Worm (Caenorhabditis elegans) whole organism, midembryonic: Measurements from ENCODE around the gene nhr-36.

Source experiments
- T22C8.4 ChIP-seq: fragments of 200-800 bp; sonication (Bioruptor generic); IDR thresholded peaks from 2 replicates; pipeline ENCODE4 v1.3.6; 2022; ENCODE audit warnings: missing genetic modification characterization, missing compliant biosample characterization
- cog-1 ChIP-seq: sonication (generic microtip); optimal IDR thresholded peaks from 2 replicates; lab custom pipeline; 2016; ENCODE audit warnings: missing genetic modification characterization, missing compliant biosample characterization
- flt-1 ChIP-seq: fragments of 200-800 bp; sonication (Bioruptor generic); IDR thresholded peaks from 2 replicates; pipeline ENCODE4 v1.3.6; 2022; ENCODE audit warnings: missing genetic modification characterization, missing compliant biosample characterization
- klf-2 ChIP-seq: fragments of 200-800 bp; sonication (Bioruptor generic); conservative IDR thresholded peaks from 2 replicates; pipeline ENCODE4 v1.3.6; 2022; ENCODE audit warnings: missing genetic modification reagents, missing genetic modification characterization, missing compliant biosample characterization
- med-1 ChIP-seq: sonication (generic microtip); optimal IDR thresholded peaks from 2 replicates; lab custom pipeline; 2017; ENCODE audit warnings: missing genetic modification characterization, mild to moderate bottlenecking, missing compliant biosample characterization, antibody characterized with exemption, missing genetic modification reagents; ENCODE audit not compliant: insufficient read depth
- ref-1 ChIP-seq: fragments of 200-800 bp; sonication (Bioruptor generic); conservative IDR thresholded peaks from 2 replicates; pipeline ENCODE4 v1.3.6; 2022; ENCODE audit warnings: missing genetic modification reagents, missing genetic modification characterization, missing compliant biosample characterization
- tab-1 ChIP-seq: fragments of 200-800 bp; sonication (Bioruptor generic); IDR thresholded peaks from 2 replicates; pipeline ENCODE4 v1.3.6; 2022; ENCODE audit warnings: missing genetic modification characterization, missing compliant biosample characterization
- ztf-23 ChIP-seq: fragments of 200-800 bp; sonication (Bioruptor generic); IDR thresholded peaks from 2 replicates; pipeline ENCODE4 v1.3.6; 2022; ENCODE audit warnings: missing genetic modification reagents, missing genetic modification characterization, missing compliant biosample characterization
- ztf-29 ChIP-seq: fragments of 200-800 bp; sonication (Bioruptor generic); IDR thresholded peaks from 2 replicates; pipeline ENCODE4 v1.3.6; 2022; ENCODE audit warnings: missing genetic modification reagents, missing genetic modification characterization, missing compliant biosample characterization

Gene nhr-36

DNA sequence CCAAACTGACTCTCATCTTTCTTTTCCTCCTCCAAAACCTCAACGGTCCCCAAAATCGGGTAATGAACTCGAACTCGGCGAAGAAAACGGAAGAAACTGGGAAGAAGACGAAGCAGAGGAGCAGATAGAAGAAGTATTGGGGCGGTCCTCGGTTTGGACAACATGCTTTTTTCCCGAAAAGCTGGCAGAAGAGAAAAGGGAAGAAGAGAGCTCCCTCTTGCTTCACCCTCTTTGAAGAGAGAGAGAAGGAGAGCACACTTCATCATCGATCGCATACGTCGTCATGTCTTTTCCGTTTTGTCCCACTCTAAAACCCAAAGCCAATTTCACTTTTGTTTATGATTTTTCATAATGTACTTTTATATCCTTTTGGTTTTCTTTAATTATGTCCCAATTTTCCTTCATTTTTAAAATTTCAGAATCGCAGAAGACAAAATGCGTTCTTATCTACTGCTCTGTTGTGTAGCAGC, 35.7 kb downstream of the nhr-36 start, which contains the start of gene F07C3.2:
F07C3.2 (plus strand) TSS at position 420 of the 470 bp plus-strand sequence.
- TF ChIP-seq klf-2 (GFP tag; lab: Robert Waterston, UW) (no peak), tab-1 (no peak), flt-1 (GFP tag; lab: Robert Waterston, UW) (no peak), ztf-29 (GFP tag; lab: Robert Waterston, UW) (no peak), cog-1 (no peak), ztf-23 (no peak), ref-1 (GFP tag; lab: Robert Waterston, UW) (no peak), T22C8.4 (GFP tag; lab: Robert Waterston, UW) (no peak), med-1 (GFP tag; lab: Kevin White, UChicago) (no peak)

DNA sequence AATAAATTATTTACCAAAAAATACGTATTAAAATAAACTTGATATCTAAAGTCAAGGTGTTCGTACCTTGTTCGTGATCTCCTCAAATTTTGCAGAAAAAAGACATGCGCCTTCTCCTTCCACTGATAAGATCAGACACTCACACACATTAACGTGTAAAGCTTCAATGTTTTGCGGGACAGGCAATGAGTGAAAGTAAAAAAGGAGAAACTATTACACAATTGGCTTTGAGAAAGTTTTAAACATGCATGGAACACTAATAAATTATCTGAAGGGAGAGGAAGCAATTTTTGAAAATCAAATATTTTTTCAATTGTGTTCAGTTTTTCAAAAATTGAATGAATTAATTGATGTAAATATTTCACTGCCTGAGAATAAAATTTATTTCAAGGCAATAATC, 36.4 kb downstream of the nhr-36 start:
- TF ChIP-seq klf-2 (GFP tag; lab: Robert Waterston, UW) (no peak), med-1 (GFP tag; lab: Kevin White, UChicago) (no peak)

DNA sequence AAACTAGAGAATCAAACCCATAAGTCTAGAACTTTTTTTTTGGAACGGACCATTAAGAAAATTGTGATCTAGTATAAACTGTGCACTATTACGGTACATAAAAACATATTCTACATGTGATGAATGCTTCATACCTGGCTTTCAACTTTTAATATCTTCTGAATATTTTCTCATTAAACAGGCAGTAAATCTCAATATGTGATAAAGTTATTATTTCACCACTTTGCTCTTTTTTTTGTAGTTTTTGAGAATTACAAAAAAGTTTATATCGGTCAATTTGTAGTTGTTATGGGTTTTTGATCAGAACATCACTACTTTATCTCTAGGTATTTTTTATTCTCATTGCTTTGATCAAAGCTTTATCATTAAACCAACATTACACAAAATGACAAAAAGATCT, 37.0 kb downstream of the nhr-36 start:
- no peak for TF ChIP-seq med-1 (GFP tag; lab: Kevin White, UChicago)
- no peak for TF ChIP-seq ref-1 (GFP tag; lab: Robert Waterston, UW)
- no peak for TF ChIP-seq T22C8.4 (GFP tag; lab: Robert Waterston, UW)
- no peak for TF ChIP-seq tab-1
- TF ChIP-seq flt-1 (GFP tag; lab: Robert Waterston, UW), result no peak
- TF ChIP-seq ztf-29 (GFP tag; lab: Robert Waterston, UW), result no peak
- TF ChIP-seq cog-1, result no peak
- no peak for TF ChIP-seq klf-2 (GFP tag; lab: Robert Waterston, UW)
- TF ChIP-seq ztf-23, result no peak

DNA sequence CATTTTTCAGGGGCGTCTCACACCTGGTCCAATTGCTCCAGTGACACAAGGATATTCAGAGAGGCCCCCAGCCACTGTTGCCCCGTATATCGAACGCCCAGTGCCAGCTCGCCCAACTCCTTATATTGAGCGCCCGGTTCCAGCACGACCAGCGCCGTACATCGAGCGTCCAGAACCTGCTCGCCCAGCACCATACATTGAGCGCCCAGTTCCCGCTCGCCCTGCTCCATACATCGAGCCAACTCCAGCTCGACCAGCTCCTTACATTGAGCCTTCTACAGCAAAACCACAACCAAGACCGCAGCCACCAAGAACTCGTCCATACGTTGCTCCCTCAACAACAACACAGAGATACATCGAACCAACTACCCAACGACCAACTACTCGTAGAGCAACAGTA, 38.6 kb downstream of the nhr-36 start:
- TF ChIP-seq T22C8.4 (GFP tag; lab: Robert Waterston, UW) (no peak), tab-1 (no peak), flt-1 (GFP tag; lab: Robert Waterston, UW) (no peak), ztf-29 (GFP tag; lab: Robert Waterston, UW) (no peak), ref-1 (GFP tag; lab: Robert Waterston, UW) (no peak)

DNA sequence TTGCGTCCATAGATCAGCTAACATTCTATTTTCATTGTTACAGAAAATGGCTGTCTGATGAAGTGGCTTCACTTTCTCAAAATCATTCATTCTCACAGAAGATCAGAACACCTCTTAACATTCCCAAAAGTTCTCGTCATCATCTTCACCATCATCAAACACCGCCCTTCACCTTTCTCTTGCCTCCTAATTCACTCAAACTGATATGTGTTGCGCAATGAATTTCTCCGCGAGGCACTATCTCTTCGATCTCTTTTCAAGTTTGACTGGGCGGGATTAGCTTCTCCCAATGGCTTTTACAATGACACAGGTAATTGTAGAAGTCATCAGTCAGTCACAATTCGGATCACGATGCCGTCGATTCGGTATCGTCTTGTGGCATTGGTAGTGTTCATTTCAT, 39.8 kb downstream of the nhr-36 start, which contains the start of gene grd-6:
grd-6 (plus strand) TSS at position 301 of the 400 bp plus-strand sequence.
- TF ChIP-seq ztf-29 (GFP tag; lab: Robert Waterston, UW) (no peak), med-1 (GFP tag; lab: Kevin White, UChicago) (no peak), flt-1 (GFP tag; lab: Robert Waterston, UW) (no peak), tab-1 (no peak), T22C8.4 (GFP tag; lab: Robert Waterston, UW) (no peak), ztf-23 (no peak), klf-2 (GFP tag; lab: Robert Waterston, UW) (no peak), ref-1 (GFP tag; lab: Robert Waterston, UW) (no peak), cog-1 (no peak)

DNA sequence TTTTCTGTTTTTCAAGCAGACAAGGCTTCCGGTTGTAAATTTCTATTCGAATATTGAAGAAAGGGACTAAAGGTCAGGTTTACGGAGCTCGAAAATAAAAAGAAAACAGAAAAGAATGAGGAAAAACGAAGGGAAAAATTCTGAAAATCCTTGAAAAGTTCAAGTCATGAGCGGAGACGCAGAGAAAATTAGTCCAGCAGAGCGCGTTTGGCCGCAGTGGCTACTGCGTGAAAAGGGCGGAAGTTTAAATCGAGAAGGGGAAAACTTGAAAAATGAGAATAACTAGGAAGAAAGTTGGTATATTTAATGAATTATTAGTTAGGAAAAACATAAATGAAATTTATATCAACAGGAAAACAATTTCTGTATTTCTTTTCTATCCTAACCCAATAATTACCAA, 40.9 kb downstream of the nhr-36 start:
- no peak for TF ChIP-seq ztf-23

DNA sequence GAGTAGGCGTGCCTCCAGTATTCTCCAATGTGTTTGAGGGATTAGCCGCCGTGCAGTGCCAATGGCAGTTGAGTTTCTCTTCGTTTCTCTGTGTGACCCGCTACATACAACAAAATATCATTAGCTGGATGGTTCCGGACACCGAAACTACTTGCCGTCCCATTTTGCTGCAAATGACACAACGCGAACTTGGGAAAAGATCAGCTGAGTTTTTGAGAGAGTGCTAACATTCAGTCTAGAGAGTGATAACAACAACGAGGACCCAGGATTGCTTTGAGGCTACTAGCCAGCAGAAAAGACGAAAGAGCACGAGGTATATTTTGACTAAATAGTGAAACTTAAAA, 42.0 kb downstream of the nhr-36 start:
- no peak for TF ChIP-seq ztf-23
- no peak for TF ChIP-seq med-1 (GFP tag; lab: Kevin White, UChicago)
- TF ChIP-seq cog-1, result no peak
- TF ChIP-seq T22C8.4 (GFP tag; lab: Robert Waterston, UW), result no peak
- no peak for TF ChIP-seq klf-2 (GFP tag; lab: Robert Waterston, UW)
- no peak for TF ChIP-seq ref-1 (GFP tag; lab: Robert Waterston, UW)
- TF ChIP-seq flt-1 (GFP tag; lab: Robert Waterston, UW), result no peak
- TF ChIP-seq ztf-29 (GFP tag; lab: Robert Waterston, UW), result no peak
- TF ChIP-seq tab-1, result no peak

DNA sequence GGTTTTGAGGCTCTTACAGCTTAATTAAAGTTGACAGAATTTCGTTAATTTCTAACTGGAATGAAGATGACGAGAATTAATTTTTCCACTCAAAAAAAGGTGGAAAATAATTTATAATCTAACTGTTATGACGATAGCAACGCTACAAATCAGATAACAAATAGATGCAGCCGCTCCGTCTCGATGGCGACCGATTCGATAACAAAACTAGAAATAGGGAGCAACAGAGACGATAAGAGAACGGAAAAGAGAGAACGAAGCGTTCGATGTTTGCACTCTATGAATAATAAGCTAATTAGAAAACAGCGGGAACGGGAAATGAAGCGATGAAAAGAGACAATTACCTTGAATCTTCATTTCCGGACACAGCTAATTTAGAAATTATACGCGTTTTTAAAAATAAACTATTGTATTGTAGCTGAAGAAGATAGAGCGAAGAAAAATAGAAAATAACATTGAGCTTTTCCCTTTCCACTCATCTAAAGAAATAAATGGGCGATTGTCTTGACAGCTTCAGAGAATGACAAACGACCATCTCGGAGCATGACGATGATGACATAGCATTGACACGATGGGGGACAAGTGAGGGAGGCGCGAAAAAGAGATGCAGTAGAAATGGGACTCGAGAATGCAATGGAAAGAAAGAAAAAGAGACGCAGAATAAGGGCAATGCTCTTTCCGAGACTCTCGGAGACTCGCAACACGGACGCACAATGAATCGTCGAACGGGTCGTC, 42.6 kb downstream of the nhr-36 start:
- TF ChIP-seq cog-1 (no peak), ref-1 (GFP tag; lab: Robert Waterston, UW) (no peak), T22C8.4 (GFP tag; lab: Robert Waterston, UW) (no peak), flt-1 (GFP tag; lab: Robert Waterston, UW) (no peak), klf-2 (GFP tag; lab: Robert Waterston, UW) (no peak), ztf-29 (GFP tag; lab: Robert Waterston, UW) (no peak), med-1 (GFP tag; lab: Kevin White, UChicago) (no peak), tab-1 (no peak), ztf-23 (no peak)

DNA sequence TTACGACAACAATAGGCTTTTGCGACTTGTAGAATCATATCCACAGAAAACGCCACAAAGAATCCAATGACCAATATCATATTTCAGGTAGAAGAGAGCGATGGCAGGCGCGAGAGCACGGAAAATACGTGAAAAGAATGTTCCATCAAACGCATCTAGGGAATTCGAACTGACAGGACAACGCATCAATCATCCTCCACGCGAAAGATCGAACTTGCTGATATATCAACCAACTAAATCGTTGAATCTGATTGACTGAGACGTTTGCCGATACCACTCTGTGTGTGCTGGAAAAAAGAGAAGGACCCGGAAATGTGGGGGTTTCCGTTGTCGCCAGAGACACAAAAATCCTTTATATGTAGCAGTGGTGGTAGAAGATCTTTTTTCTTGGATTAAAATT, 43.2 kb downstream of the nhr-36 start:
- TF ChIP-seq T22C8.4 (GFP tag; lab: Robert Waterston, UW) (no peak), med-1 (GFP tag; lab: Kevin White, UChicago) (no peak), ztf-29 (GFP tag; lab: Robert Waterston, UW) (no peak), ref-1 (GFP tag; lab: Robert Waterston, UW) (no peak), tab-1 (no peak), klf-2 (GFP tag; lab: Robert Waterston, UW) (no peak), ztf-23 (no peak), cog-1 (no peak), flt-1 (GFP tag; lab: Robert Waterston, UW) (no peak)

DNA sequence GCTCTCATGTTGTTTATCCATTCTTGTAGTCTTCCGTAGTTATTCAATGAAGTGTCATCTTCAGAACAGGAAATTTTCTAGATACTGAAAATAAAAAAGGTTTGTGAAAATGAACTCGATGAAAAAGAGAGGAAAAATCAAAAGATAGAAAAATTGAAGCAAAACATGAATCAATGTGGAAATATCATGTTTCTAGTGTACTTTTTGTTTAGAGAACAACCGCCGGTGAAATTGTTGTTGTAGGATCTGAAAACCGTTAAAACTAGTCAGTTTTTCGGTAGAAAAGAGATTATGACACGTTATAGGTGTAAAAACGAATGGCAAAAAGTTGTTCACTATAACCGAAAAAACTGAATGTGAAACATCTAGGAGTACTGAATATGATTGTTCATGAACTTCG, 44.2 kb downstream of the nhr-36 start, which contains the start of gene pacs-1:
pacs-1 (minus strand) TSS at position 101 of the 400 bp plus-strand sequence.
- TF ChIP-seq flt-1 (GFP tag; lab: Robert Waterston, UW), result no peak
- TF ChIP-seq med-1 (GFP tag; lab: Kevin White, UChicago), result no peak
- TF ChIP-seq ztf-23, result no peak
- no peak for TF ChIP-seq T22C8.4 (GFP tag; lab: Robert Waterston, UW)
- TF ChIP-seq ztf-29 (GFP tag; lab: Robert Waterston, UW), result no peak
- TF ChIP-seq ref-1 (GFP tag; lab: Robert Waterston, UW), result no peak
- TF ChIP-seq klf-2 (GFP tag; lab: Robert Waterston, UW), result no peak
- no peak for TF ChIP-seq cog-1
- TF ChIP-seq tab-1, result no peak
